Worm (Caenorhabditis elegans) whole organism, L4 larva: ENCODE results near the gene msi-1.

ENCODE experiments used
- F10B5.3 ChIP-seq: sonication (generic microtip); optimal IDR thresholded peaks from 2 replicates; lab custom pipeline; 2016; ENCODE audit warnings: mild to moderate bottlenecking, missing genetic modification characterization, missing compliant biosample characterization
- F37D6.2 ChIP-seq: sonication (generic microtip); optimal IDR thresholded peaks from 2 replicates; lab custom pipeline; 2016; ENCODE audit warnings: mild to moderate bottlenecking, missing genetic modification characterization, missing compliant biosample characterization
- F49E8.2 ChIP-seq: sonication (generic microtip); optimal IDR thresholded peaks from 2 replicates; lab custom pipeline; 2016; ENCODE audit warnings: missing compliant biosample characterization, mild to moderate bottlenecking, missing genetic modification characterization, borderline replicate concordance
- T20F7.1 ChIP-seq: fragments of 200-800 bp; sonication (Bioruptor generic); optimal IDR thresholded peaks from 2 replicates; lab custom pipeline; 2018; ENCODE audit warnings: mild to moderate bottlenecking, missing genetic modification characterization, missing compliant biosample characterization
- Y48G9A.11 ChIP-seq: fragments of 200-800 bp; sonication (Bioruptor generic); IDR thresholded peaks from 2 replicates; pipeline ENCODE4 v1.3.6; 2022; ENCODE audit warnings: missing genetic modification reagents, missing genetic modification characterization, missing compliant biosample characterization
- ZK546.5 ChIP-seq, 2 experiments: sonication (generic microtip); optimal IDR thresholded peaks; 2 replicates each; lab custom pipeline; 2017; ENCODE audit warnings: missing biosample characterization in 2 of 2, missing genetic modification characterization in 2 of 2
- aha-1 ChIP-seq: fragments of 150-350 bp; peaks from one replicate; lab custom pipeline; 2014; ENCODE audit warnings: missing biosample characterization, missing genetic modification characterization
- aly-2 ChIP-seq: sonication (generic microtip); optimal IDR thresholded peaks from 2 replicates; lab custom pipeline; 2018; ENCODE audit warnings: missing biosample characterization, missing genetic modification characterization
- ama-1 ChIP-seq: fragments of 150-350 bp; optimal IDR thresholded peaks from 2 replicates; lab custom pipeline; 2014; ENCODE audit warnings: inconsistent platforms, mixed read lengths
- arid-1 ChIP-seq: fragments of 200-800 bp; sonication (Bioruptor generic); conservative IDR thresholded peaks from 2 replicates; pipeline ENCODE4 v1.3.6; 2022; ENCODE audit warnings: missing genetic modification reagents, missing genetic modification characterization, missing compliant biosample characterization
- attf-4 ChIP-seq: sonication (generic microtip); optimal IDR thresholded peaks from 3 replicates; lab custom pipeline; 2017; ENCODE audit warnings: missing biosample characterization, missing genetic modification characterization
- ceh-28 ChIP-seq: fragments of 150-350 bp; optimal IDR thresholded peaks from 2 replicates; lab custom pipeline; 2014; ENCODE audit warnings: missing biosample characterization, missing genetic modification reagents, missing genetic modification characterization
- ceh-32 ChIP-seq: sonication (generic microtip); optimal IDR thresholded peaks from 2 replicates; lab custom pipeline; 2016; ENCODE audit warnings: mild to moderate bottlenecking, missing genetic modification characterization, missing compliant biosample characterization; ENCODE audit not compliant: poor library complexity
- ceh-82 ChIP-seq: sonication (generic microtip); optimal IDR thresholded peaks from 2 replicates; lab custom pipeline; 2017; ENCODE audit warnings: missing biosample characterization, missing genetic modification characterization
- ces-1 ChIP-seq: fragments of 150-350 bp; sonication (generic microtip); optimal IDR thresholded peaks from 4 replicates; lab custom pipeline; 2014; ENCODE audit warnings: missing biosample characterization, missing genetic modification reagents, missing genetic modification characterization
- dmd-8 ChIP-seq: fragments of 200-800 bp; sonication (Bioruptor generic); IDR thresholded peaks from 2 replicates; pipeline ENCODE4 v1.3.6; 2022; ENCODE audit warnings: missing genetic modification characterization, missing compliant biosample characterization
- dpl-1 ChIP-seq: fragments of 150-350 bp; optimal IDR thresholded peaks from 2 replicates; lab custom pipeline; 2014; ENCODE audit warnings: missing biosample characterization, missing genetic modification reagents, missing genetic modification characterization
- dve-1 ChIP-seq: sonication (generic microtip); optimal IDR thresholded peaks from 2 replicates; lab custom pipeline; 2017; ENCODE audit warnings: antibody characterized with exemption, mild to moderate bottlenecking, missing genetic modification characterization, missing compliant biosample characterization; ENCODE audit not compliant: insufficient read depth
- egl-27 ChIP-seq: sonication (generic microtip); optimal IDR thresholded peaks from 3 replicates; lab custom pipeline; 2017; ENCODE audit warnings: missing biosample characterization, missing genetic modification reagents, missing genetic modification characterization
- fos-1 ChIP-seq: fragments of 150-350 bp; optimal IDR thresholded peaks from 2 replicates; lab custom pipeline; 2014; ENCODE audit warnings: missing biosample characterization, missing genetic modification characterization
- hlh-11 ChIP-seq: fragments of 200-800 bp; sonication (Bioruptor generic); optimal IDR thresholded peaks from 2 replicates; lab custom pipeline; 2018; ENCODE audit warnings: mild to moderate bottlenecking, missing genetic modification characterization, missing compliant biosample characterization
- hlh-30 ChIP-seq: sonication (generic microtip); optimal IDR thresholded peaks from 2 replicates; lab custom pipeline; 2017; ENCODE audit warnings: antibody characterized with exemption, mild to moderate bottlenecking, missing genetic modification characterization, missing compliant biosample characterization; ENCODE audit not compliant: insufficient read depth
- hmg-1.1 ChIP-seq: fragments of 200-800 bp; sonication (Bioruptor generic); IDR thresholded peaks from 2 replicates; pipeline ENCODE4 v1.3.6; 2022; ENCODE audit warnings: missing genetic modification reagents, missing genetic modification characterization, missing compliant biosample characterization
- lim-7 ChIP-seq: fragments of 200-800 bp; sonication (Bioruptor generic); IDR thresholded peaks from 2 replicates; pipeline ENCODE4 v1.3.6; 2022; ENCODE audit warnings: missing genetic modification characterization, missing compliant biosample characterization
- lin-1 ChIP-seq: fragments of 200-800 bp; sonication (Bioruptor generic); IDR thresholded peaks from 2 replicates; pipeline ENCODE4 v1.3.6; 2022; ENCODE audit warnings: missing genetic modification reagents, missing genetic modification characterization, missing compliant biosample characterization
- lin-13 ChIP-seq: fragments of 150-350 bp; optimal IDR thresholded peaks from 2 replicates; lab custom pipeline; 2014; ENCODE audit warnings: missing biosample characterization, missing genetic modification reagents, missing genetic modification characterization
- lin-29 ChIP-seq: fragments of 200-800 bp; sonication (Bioruptor generic); IDR thresholded peaks from 2 replicates; pipeline ENCODE4 v1.3.6; 2022; ENCODE audit warnings: missing genetic modification reagents, missing genetic modification characterization, missing compliant biosample characterization
- lin-38 ChIP-seq: fragments of 200-800 bp; sonication (Bioruptor generic); IDR thresholded peaks from 2 replicates; pipeline ENCODE4 v1.3.6; 2022; ENCODE audit warnings: missing genetic modification reagents, missing genetic modification characterization, missing compliant biosample characterization
- lsy-2 ChIP-seq, 2 experiments: fragments of 150-350 bp in 1 of 2; sonication (generic microtip) in 1 of 2; optimal IDR thresholded peaks; 2 replicates each; lab custom pipeline; 2014 to 2017; ENCODE audit warnings: missing biosample characterization in 2 of 2, missing genetic modification characterization in 2 of 2
- madf-5 ChIP-seq, 2 experiments: fragments of 200-800 bp; sonication (Bioruptor generic); IDR thresholded peaks; 2 replicates each; pipeline ENCODE4 v1.3.6; 2022; ENCODE audit warnings: missing compliant biosample characterization in 2 of 2, missing genetic modification characterization in 2 of 2
- mdt-29 ChIP-seq: fragments of 200-800 bp; sonication (Bioruptor generic); IDR thresholded peaks from 2 replicates; pipeline ENCODE4 v1.3.6; 2022; ENCODE audit warnings: missing genetic modification reagents, missing genetic modification characterization, missing compliant biosample characterization
- mes-2 ChIP-seq: sonication (generic microtip); optimal IDR thresholded peaks from 2 replicates; lab custom pipeline; 2016; ENCODE audit warnings: missing genotype, mild to moderate bottlenecking, missing genetic modification characterization, missing compliant biosample characterization; ENCODE audit not compliant: poor library complexity, severe bottlenecking
- nhr-237 ChIP-seq: sonication (generic microtip); optimal IDR thresholded peaks from 2 replicates; lab custom pipeline; 2017; ENCODE audit warnings: missing biosample characterization, missing genetic modification characterization
- nhr-25 ChIP-seq: sonication (generic microtip); optimal IDR thresholded peaks from 2 replicates; lab custom pipeline; 2017; ENCODE audit warnings: missing genetic modification characterization, mild to moderate bottlenecking, missing compliant biosample characterization, antibody characterized with exemption, moderate library complexity, borderline replicate concordance; ENCODE audit not compliant: insufficient read depth
- nhr-41 ChIP-seq: fragments of 200-800 bp; sonication (Bioruptor generic); IDR thresholded peaks from 2 replicates; pipeline ENCODE4 v1.3.6; 2022; ENCODE audit warnings: missing genetic modification reagents, missing genetic modification characterization, missing compliant biosample characterization
- nhr-6 ChIP-seq: fragments of 150-350 bp; optimal IDR thresholded peaks from 2 replicates; lab custom pipeline; 2014; ENCODE audit warnings: missing biosample characterization, missing genetic modification characterization
- nhr-77 ChIP-seq: fragments of 150-350 bp; optimal IDR thresholded peaks from 2 replicates; lab custom pipeline; 2014; ENCODE audit warnings: missing biosample characterization, missing genetic modification characterization
- pha-4 ChIP-seq, 2 experiments: fragments of 150-350 bp in 1 of 2; fragments of 200-800 bp in 1 of 2; sonication (Bioruptor generic) in 1 of 2; IDR thresholded peaks in 1 of 2; optimal IDR thresholded peaks in 1 of 2; 2 replicates each; pipeline versions ENCODE4 v1.3.6 to Lab custom; 2014 to 2022; ENCODE audit warnings: missing genetic modification characterization in 2 of 2, missing genetic modification reagents in 2 of 2, missing biosample characterization in 1 of 2, missing compliant biosample characterization in 1 of 2
- pqm-1 ChIP-seq: sonication (generic microtip); optimal IDR thresholded peaks from 2 replicates; lab custom pipeline; 2017; ENCODE audit warnings: missing biosample characterization, missing genetic modification characterization
- snpc-1.2 ChIP-seq: fragments of 200-800 bp; sonication (Bioruptor generic); IDR thresholded peaks from 2 replicates; pipeline ENCODE4 v1.3.6; 2022; ENCODE audit warnings: missing genetic modification reagents, missing genetic modification characterization, missing compliant biosample characterization
- spr-1 ChIP-seq: sonication (generic microtip); optimal IDR thresholded peaks from 2 replicates; lab custom pipeline; 2016; ENCODE audit warnings: mild to moderate bottlenecking, missing genetic modification characterization, missing compliant biosample characterization
- tra-1 ChIP-seq: fragments of 200-800 bp; sonication (Bioruptor generic); IDR thresholded peaks from 2 replicates; pipeline ENCODE4 v1.3.6; 2022; ENCODE audit warnings: missing genetic modification reagents, missing genetic modification characterization, missing compliant biosample characterization
- unc-39 ChIP-seq: sonication (generic microtip); optimal IDR thresholded peaks from 2 replicates; lab custom pipeline; 2017; ENCODE audit warnings: missing biosample characterization, missing genetic modification characterization
- zag-1 ChIP-seq: fragments of 150-350 bp; optimal IDR thresholded peaks from 2 replicates; lab custom pipeline; 2014; ENCODE audit warnings: missing biosample characterization, missing genetic modification characterization
- zip-11 ChIP-seq: fragments of 200-800 bp; sonication (Bioruptor generic); IDR thresholded peaks from 2 replicates; pipeline ENCODE4 v1.3.6; 2022; ENCODE audit warnings: missing genetic modification characterization, missing compliant biosample characterization

Gene msi-1

ce11 chrIII:4018095-4018498 lies 41.9 kb upstream of the msi-1 start (continued):
- TF ChIP-seq dpl-1 (GFP tag; lab: Kevin White, UChicago): peak; percentile 1
- TF ChIP-seq nhr-41 (GFP tag; lab: Robert Waterston, UW): no peak
- no peak for TF ChIP-seq zip-11 (GFP tag; lab: Robert Waterston, UW)
- no peak for TF ChIP-seq tra-1 (GFP tag; lab: Robert Waterston, UW)
- no peak for TF ChIP-seq F10B5.3 (tag; lab: Kevin White, UChicago)

- TF ChIP-seq nhr-237 (tag; lab: Kevin White, UChicago) (no peak), zag-1 (no peak), lin-29 (GFP tag; lab: Robert Waterston, UW) (no peak), fos-1 (tag; lab: Kevin White, UChicago) (no peak), ZK546.5 (tag; optimal IDR thresholded peaks at IDR 0.05; lab: Kevin White, UChicago) (no peak), mdt-29 (no peak), lin-13 (GFP tag; lab: Kevin White, UChicago) (no peak), nhr-41 (GFP tag; lab: Robert Waterston, UW) (no peak), attf-4 (tag; lab: Kevin White, UChicago) (no peak), dve-1 (tag; lab: Kevin White, UChicago) (no peak), egl-27 (tag; lab: Kevin White, UChicago) (no peak)
Observed at ce11 chrIII:4017527-4017926, 41.3 kb upstream of the msi-1 start, which contains the start of gene tbb-2. TSS of gene tbb-2 (minus strand) at chrIII:4017627.

- no peak for TF ChIP-seq fos-1 (tag; lab: Kevin White, UChicago)
- peak; percentile 69 for TF ChIP-seq lin-38 (GFP tag; lab: Robert Waterston, UW)
- TF ChIP-seq hlh-11 (tag; lab: Kevin White, UChicago): no peak
- TF ChIP-seq hlh-30: no peak
- TF ChIP-seq T20F7.1 (GFP tag; lab: Kevin White, UChicago): no peak
- peak; percentile 42 for TF ChIP-seq arid-1 (GFP tag; lab: Robert Waterston, UW)
- 0 out of 4 replicates have a peak, but pooled peaks of 1 of the 2 experiments have one; percentile 7 for TF ChIP-seq madf-5 (GFP tag; IDR thresholded peaks at IDR 0.05; lab: Robert Waterston, UW)
- TF ChIP-seq Y48G9A.11: peak; percentile 48; the same call in 1 of the 2 replicates
- TF ChIP-seq spr-1 (tag; lab: Kevin White, UChicago): peak; percentile 29
- no peak for TF ChIP-seq unc-39 (tag; lab: Kevin White, UChicago)
- peak; percentile 85 for TF ChIP-seq F49E8.2
- TF ChIP-seq F37D6.2 (tag; lab: Kevin White, UChicago): no peak
- TF ChIP-seq lin-1 (GFP tag; lab: Robert Waterston, UW): peak; percentile 56
- no peak for TF ChIP-seq ces-1 (GFP tag; lab: Kevin White, UChicago)
- TF ChIP-seq lsy-2 (tag; optimal IDR thresholded peaks at IDR 0.05; lab: Kevin White, UChicago): peak; percentile 4 to 21
- no peak for TF ChIP-seq zip-11 (GFP tag; lab: Robert Waterston, UW)
- no peak for TF ChIP-seq nhr-25 (tag; lab: Kevin White, UChicago)
- no peak for TF ChIP-seq ceh-28 (tag; lab: Kevin White, UChicago)
- no peak for TF ChIP-seq nhr-6 (tag; lab: Kevin White, UChicago)
- no peak for TF ChIP-seq egl-27 (tag; lab: Kevin White, UChicago)
- TF ChIP-seq nhr-77 (tag; lab: Kevin White, UChicago): no peak
- TF ChIP-seq hmg-1.1: peak; percentile 53
- peak; percentile 17 for TF ChIP-seq mes-2 (tag; lab: Kevin White, UChicago)
- TF ChIP-seq pqm-1 (tag; lab: Kevin White, UChicago): no peak
- TF ChIP-seq attf-4 (tag; lab: Kevin White, UChicago): no peak
- peak; percentile 67 for TF ChIP-seq snpc-1.2
- peak; percentile 96 for TF ChIP-seq aha-1 (tag; lab: Kevin White, UChicago)
- TF ChIP-seq ceh-32: no peak
- peak; percentile 92 for TF ChIP-seq ama-1 (lab: Kevin White, UChicago)
- TF ChIP-seq dmd-8: 0 out of 2 replicates have a peak, but pooled peaks have one; percentile 25
- TF ChIP-seq aly-2: no peak
- peak; percentile 27; the same call in 1 of the 2 replicates for TF ChIP-seq pha-4 (GFP tag; IDR thresholded peaks at IDR 0.05; lab: Robert Waterston, UW)
- no peak for TF ChIP-seq pha-4 (tag; optimal IDR thresholded peaks at IDR 0.05; lab: Kevin White, UChicago)
- TF ChIP-seq ceh-82 (tag; lab: Kevin White, UChicago): no peak
- no peak for TF ChIP-seq lim-7 (GFP tag; lab: Robert Waterston, UW)
Observed at ce11 chrIII:4015382-4015986, 39.3 kb upstream of the msi-1 start.
